Worm (Caenorhabditis elegans) whole organism, L4 larva: ENCODE results near the gene F02E11.3.

Experiments used
- D1046.2 ChIP-seq: fragments of 200-800 bp; sonication (Bioruptor generic); IDR thresholded peaks from 2 replicates; pipeline ENCODE4 v1.3.6; 2022; ENCODE audit warnings: missing genetic modification characterization, missing compliant biosample characterization
- F26F4.8 ChIP-seq: fragments of 200-800 bp; sonication (Bioruptor generic); conservative IDR thresholded peaks from 2 replicates; pipeline ENCODE4 v1.3.6; 2022; ENCODE audit warnings: missing genetic modification characterization, missing compliant biosample characterization
- T20F7.1 ChIP-seq: fragments of 200-800 bp; sonication (Bioruptor generic); optimal IDR thresholded peaks from 2 replicates; lab custom pipeline; 2018; ENCODE audit warnings: mild to moderate bottlenecking, missing genetic modification characterization, missing compliant biosample characterization
- Y105C5A.15 ChIP-seq: fragments of 200-800 bp; sonication (Bioruptor generic); IDR thresholded peaks from 2 replicates; pipeline ENCODE4 v1.3.6; 2022; ENCODE audit warnings: missing genetic modification characterization, missing compliant biosample characterization
- ZK337.2 ChIP-seq: fragments of 200-800 bp; sonication (Bioruptor generic); IDR thresholded peaks from 2 replicates; pipeline ENCODE4 v1.3.6; 2022; ENCODE audit warnings: missing genetic modification reagents, missing genetic modification characterization, missing compliant biosample characterization
- aha-1 ChIP-seq: fragments of 150-350 bp; peaks from one replicate; lab custom pipeline; 2014; ENCODE audit warnings: missing biosample characterization, missing genetic modification characterization
- aly-2 ChIP-seq: sonication (generic microtip); optimal IDR thresholded peaks from 2 replicates; lab custom pipeline; 2018; ENCODE audit warnings: missing biosample characterization, missing genetic modification characterization
- attf-4 ChIP-seq: sonication (generic microtip); optimal IDR thresholded peaks from 3 replicates; lab custom pipeline; 2017; ENCODE audit warnings: missing biosample characterization, missing genetic modification characterization
- ceh-32 ChIP-seq: sonication (generic microtip); optimal IDR thresholded peaks from 2 replicates; lab custom pipeline; 2016; ENCODE audit warnings: mild to moderate bottlenecking, missing genetic modification characterization, missing compliant biosample characterization; ENCODE audit not compliant: poor library complexity
- ceh-44 ChIP-seq: fragments of 200-800 bp; sonication (Bioruptor generic); IDR thresholded peaks from 2 replicates; pipeline ENCODE4 v1.3.6; 2022; ENCODE audit warnings: missing genetic modification reagents, missing genetic modification characterization, missing compliant biosample characterization
- ceh-62 ChIP-seq: sonication (generic microtip); optimal IDR thresholded peaks from 2 replicates; lab custom pipeline; 2017; ENCODE audit warnings: missing biosample characterization, missing genetic modification characterization
- ceh-82 ChIP-seq: sonication (generic microtip); optimal IDR thresholded peaks from 2 replicates; lab custom pipeline; 2017; ENCODE audit warnings: missing biosample characterization, missing genetic modification characterization
- daf-12 ChIP-seq: fragments of 150-350 bp; optimal IDR thresholded peaks from 2 replicates; lab custom pipeline; 2014; ENCODE audit warnings: missing biosample characterization, missing genetic modification reagents, missing genetic modification characterization
- daf-16 ChIP-seq, 3 experiments: sonication (generic microtip); optimal IDR thresholded peaks; 2 replicates each; lab custom pipeline; 2016 to 2017; ENCODE audit warnings: missing genetic modification characterization in 3 of 3, missing genetic modification reagents in 3 of 3, mild to moderate bottlenecking in 2 of 3, missing compliant biosample characterization in 2 of 3, missing biosample characterization in 1 of 3, moderate library complexity in 1 of 3
- dmd-6 ChIP-seq: fragments of 200-800 bp; sonication (Bioruptor generic); IDR thresholded peaks from 2 replicates; pipeline ENCODE4 v1.3.6; 2022; ENCODE audit warnings: missing genetic modification reagents, missing genetic modification characterization, missing compliant biosample characterization
- dmd-8 ChIP-seq: fragments of 200-800 bp; sonication (Bioruptor generic); IDR thresholded peaks from 2 replicates; pipeline ENCODE4 v1.3.6; 2022; ENCODE audit warnings: missing genetic modification characterization, missing compliant biosample characterization
- duxl-1 ChIP-seq: sonication (generic microtip); optimal IDR thresholded peaks from 2 replicates; lab custom pipeline; 2016; ENCODE audit warnings: mild to moderate bottlenecking, missing genetic modification characterization, moderate library complexity, missing compliant biosample characterization; ENCODE audit not compliant: poor library complexity
- dve-1 ChIP-seq: sonication (generic microtip); optimal IDR thresholded peaks from 2 replicates; lab custom pipeline; 2017; ENCODE audit warnings: antibody characterized with exemption, mild to moderate bottlenecking, missing genetic modification characterization, missing compliant biosample characterization; ENCODE audit not compliant: insufficient read depth
- fos-1 ChIP-seq: fragments of 150-350 bp; optimal IDR thresholded peaks from 2 replicates; lab custom pipeline; 2014; ENCODE audit warnings: missing biosample characterization, missing genetic modification characterization
- hlh-11 ChIP-seq: fragments of 200-800 bp; sonication (Bioruptor generic); optimal IDR thresholded peaks from 2 replicates; lab custom pipeline; 2018; ENCODE audit warnings: mild to moderate bottlenecking, missing genetic modification characterization, missing compliant biosample characterization
- hlh-30 ChIP-seq: sonication (generic microtip); optimal IDR thresholded peaks from 2 replicates; lab custom pipeline; 2017; ENCODE audit warnings: antibody characterized with exemption, mild to moderate bottlenecking, missing genetic modification characterization, missing compliant biosample characterization; ENCODE audit not compliant: insufficient read depth
- lin-29 ChIP-seq: fragments of 200-800 bp; sonication (Bioruptor generic); IDR thresholded peaks from 2 replicates; pipeline ENCODE4 v1.3.6; 2022; ENCODE audit warnings: missing genetic modification reagents, missing genetic modification characterization, missing compliant biosample characterization
- lin-38 ChIP-seq: fragments of 200-800 bp; sonication (Bioruptor generic); IDR thresholded peaks from 2 replicates; pipeline ENCODE4 v1.3.6; 2022; ENCODE audit warnings: missing genetic modification reagents, missing genetic modification characterization, missing compliant biosample characterization
- lsy-2 ChIP-seq, 2 experiments: fragments of 150-350 bp in 1 of 2; sonication (generic microtip) in 1 of 2; optimal IDR thresholded peaks; 2 replicates each; lab custom pipeline; 2014 to 2017; ENCODE audit warnings: missing biosample characterization in 2 of 2, missing genetic modification characterization in 2 of 2
- nhr-10 ChIP-seq: fragments of 150-350 bp; optimal IDR thresholded peaks from 2 replicates; lab custom pipeline; 2014; ENCODE audit warnings: missing biosample characterization, missing genetic modification characterization
- nhr-102 ChIP-seq: sonication (generic microtip); optimal IDR thresholded peaks from 2 replicates; lab custom pipeline; 2016; ENCODE audit warnings: mild to moderate bottlenecking, missing genetic modification characterization, moderate library complexity, missing compliant biosample characterization
- nhr-11 ChIP-seq: fragments of 150-350 bp; optimal IDR thresholded peaks from 2 replicates; lab custom pipeline; 2014; ENCODE audit warnings: missing biosample characterization, missing genetic modification characterization
- nhr-111 ChIP-seq: fragments of 200-800 bp; sonication (Bioruptor generic); optimal IDR thresholded peaks from 2 replicates; lab custom pipeline; 2018; ENCODE audit warnings: mild to moderate bottlenecking, missing genetic modification characterization, missing compliant biosample characterization
- nhr-25 ChIP-seq: sonication (generic microtip); optimal IDR thresholded peaks from 2 replicates; lab custom pipeline; 2017; ENCODE audit warnings: missing genetic modification characterization, mild to moderate bottlenecking, missing compliant biosample characterization, antibody characterized with exemption, moderate library complexity, borderline replicate concordance; ENCODE audit not compliant: insufficient read depth
- nhr-28 ChIP-seq: fragments of 150-350 bp; optimal IDR thresholded peaks from 2 replicates; lab custom pipeline; 2014; ENCODE audit warnings: missing biosample characterization, missing genetic modification characterization
- pha-4 ChIP-seq, 2 experiments: fragments of 150-350 bp in 1 of 2; fragments of 200-800 bp in 1 of 2; sonication (Bioruptor generic) in 1 of 2; IDR thresholded peaks in 1 of 2; optimal IDR thresholded peaks in 1 of 2; 2 replicates each; pipeline versions ENCODE4 v1.3.6 to Lab custom; 2014 to 2022; ENCODE audit warnings: missing genetic modification characterization in 2 of 2, missing genetic modification reagents in 2 of 2, missing biosample characterization in 1 of 2, missing compliant biosample characterization in 1 of 2
- php-3 ChIP-seq: fragments of 200-800 bp; sonication (Bioruptor generic); IDR thresholded peaks from 2 replicates; pipeline ENCODE4 v1.3.6; 2022; ENCODE audit warnings: missing genetic modification reagents, missing genetic modification characterization, missing compliant biosample characterization
- pqm-1 ChIP-seq: sonication (generic microtip); optimal IDR thresholded peaks from 2 replicates; lab custom pipeline; 2017; ENCODE audit warnings: missing biosample characterization, missing genetic modification characterization
- rbr-2 ChIP-seq: sonication (generic microtip); optimal IDR thresholded peaks from 2 replicates; lab custom pipeline; 2016; ENCODE audit warnings: missing genotype, missing genetic modification characterization, missing compliant biosample characterization
- saeg-2 ChIP-seq: fragments of 200-800 bp; sonication (Bioruptor generic); IDR thresholded peaks from 2 replicates; pipeline ENCODE4 v1.3.6; 2022; ENCODE audit warnings: missing genetic modification reagents, missing genetic modification characterization, missing compliant biosample characterization
- sdz-12 ChIP-seq: fragments of 200-800 bp; sonication (Bioruptor generic); optimal IDR thresholded peaks from 2 replicates; lab custom pipeline; 2018; ENCODE audit warnings: mild to moderate bottlenecking, missing genetic modification characterization, missing compliant biosample characterization
- set-16 ChIP-seq: fragments of 200-800 bp; sonication (Bioruptor generic); IDR thresholded peaks from 2 replicates; pipeline ENCODE4 v1.3.6; 2022; ENCODE audit warnings: missing genetic modification reagents, missing genetic modification characterization, missing compliant biosample characterization
- spr-3 ChIP-seq: fragments of 200-800 bp; sonication (Bioruptor generic); optimal IDR thresholded peaks from 2 replicates; lab custom pipeline; 2018; ENCODE audit warnings: mild to moderate bottlenecking, missing genetic modification characterization, missing compliant biosample characterization
- unc-62 ChIP-seq, 3 experiments: fragments of 150-350 bp in 1 of 3; sonication (generic microtip); optimal IDR thresholded peaks in 2 of 3; peaks in 1 of 3; 1 replicate in 1 of 3; 2 replicates in 2 of 3; lab custom pipeline; 2014 to 2017; ENCODE audit warnings: missing biosample characterization in 3 of 3, missing genetic modification characterization in 3 of 3, missing genetic modification reagents in 3 of 3, missing genotype in 1 of 3
- zfp-2 ChIP-seq: sonication (generic microtip); optimal IDR thresholded peaks from 2 replicates; lab custom pipeline; 2016; ENCODE audit warnings: mild to moderate bottlenecking, missing genetic modification characterization, missing compliant biosample characterization
- zfp-3 ChIP-seq: fragments of 200-800 bp; sonication (Bioruptor generic); conservative IDR thresholded peaks from 2 replicates; pipeline ENCODE4 v1.3.6; 2022; ENCODE audit warnings: missing genetic modification reagents, missing genetic modification characterization, missing compliant biosample characterization

F02E11.3 gene

ce11 chrII:3274923-3275322, at the start of gene F02E11.3:
F02E11.3 (minus strand) TSS chrII:3275023.
- TF ChIP-seq set-16 (GFP tag; lab: Robert Waterston, UW) (peak; percentile 45; the same call in 1 of the 2 replicates), nhr-10 (tag; lab: Kevin White, UChicago) (no peak), D1046.2 (no peak), aha-1 (tag; lab: Kevin White, UChicago) (peak; percentile 58), Y105C5A.15 (GFP tag; lab: Robert Waterston, UW) (no peak)

DNA sequence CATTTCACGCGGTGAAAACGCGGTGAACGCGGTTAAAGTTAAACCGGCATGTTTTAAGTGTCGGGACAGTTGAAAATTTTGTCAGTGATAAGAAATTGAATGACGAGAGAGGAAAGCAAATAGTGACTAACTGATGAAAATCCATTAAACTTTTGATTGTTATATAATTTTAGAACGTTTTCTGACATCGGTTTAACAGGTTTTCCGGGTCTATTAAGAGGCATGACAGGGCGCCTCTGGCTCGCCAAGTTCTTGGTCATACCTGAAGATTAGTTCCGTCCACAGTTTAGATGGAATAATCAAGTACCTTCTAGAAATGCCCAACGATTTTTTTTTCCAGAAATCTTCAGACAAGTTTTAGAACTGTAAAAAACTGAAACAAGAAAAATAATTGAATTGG, 48.4 kb upstream of the F02E11.3 start, which contains the start of gene Y46D2A.2:
Gene Y46D2A.2 (minus strand): TSS at position 101 of the 400 bp plus-strand sequence.
- TF ChIP-seq lin-29 (GFP tag; lab: Robert Waterston, UW) (no peak), dmd-6 (no peak; the same call in 1 of the 2 replicates), aly-2 (tag; lab: Kevin White, UChicago) (no peak), pha-4 (GFP tag; IDR thresholded peaks at IDR 0.05; lab: Robert Waterston, UW) (no peak), pha-4 (tag; optimal IDR thresholded peaks at IDR 0.05; lab: Kevin White, UChicago) (no peak), zfp-3 (GFP tag; lab: Robert Waterston, UW) (no peak), duxl-1 (tag; lab: Kevin White, UChicago) (no peak), ZK337.2 (GFP tag; lab: Robert Waterston, UW) (no peak), ceh-82 (tag; lab: Kevin White, UChicago) (no peak), rbr-2 (tag; lab: Kevin White, UChicago) (no peak), F26F4.8 (GFP tag; lab: Robert Waterston, UW) (no peak), hlh-30 (tag; lab: Kevin White, UChicago) (no peak), ceh-44 (GFP tag; lab: Robert Waterston, UW) (no peak), attf-4 (no peak), saeg-2 (no peak)

DNA sequence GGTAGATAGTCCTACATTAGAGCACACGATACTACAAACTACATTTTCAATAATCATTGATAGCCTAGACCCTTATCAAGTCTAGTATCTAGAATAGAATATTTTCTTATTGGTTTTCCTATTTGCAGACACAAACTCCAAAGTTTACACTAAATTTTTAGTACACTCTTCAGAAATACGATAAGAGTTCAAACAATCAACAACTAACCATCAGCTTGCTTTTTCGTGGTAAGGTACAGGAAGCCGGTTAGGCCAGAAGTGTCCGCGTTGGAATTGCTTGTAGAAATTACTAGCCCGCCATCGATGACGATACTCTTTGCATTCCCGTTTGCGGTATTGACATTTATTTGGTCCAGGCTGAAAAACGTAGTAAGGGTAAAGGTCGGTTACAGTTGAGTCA, 47.4 kb upstream of the F02E11.3 start, which contains the start of gene Y46D2A.1:
Gene Y46D2A.1 (plus strand): TSS at position 301 of the 400 bp plus-strand sequence.
- TF ChIP-seq dmd-6 (0 out of 2 replicates have a peak, but pooled peaks have one; percentile 12), nhr-28 (tag; lab: Kevin White, UChicago) (peak; percentile 22), ceh-62 (no peak)

DNA sequence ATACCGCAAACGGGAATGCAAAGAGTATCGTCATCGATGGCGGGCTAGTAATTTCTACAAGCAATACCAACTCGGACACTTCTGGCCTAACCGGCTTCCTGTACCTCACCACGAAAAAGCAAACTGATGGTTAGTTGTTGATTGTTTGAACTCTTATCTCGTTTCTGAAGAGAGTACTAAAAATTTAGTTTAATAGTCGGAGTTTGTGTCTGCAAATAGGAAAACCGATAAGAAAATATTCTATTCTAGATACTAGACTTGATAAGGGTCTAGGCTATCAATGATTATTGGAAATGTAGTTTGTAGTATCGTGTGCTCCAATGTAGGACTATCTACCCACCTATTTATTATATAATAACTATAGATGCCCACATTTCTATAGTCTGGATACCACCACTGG, 44.0 kb upstream of the F02E11.3 start:
- TF ChIP-seq dmd-8 (no peak), unc-62 (GFP tag; optimal IDR thresholded peaks at IDR 0.05 in 1 of 2; lab: Kevin White, UChicago) (no peak), unc-62 (tag; optimal IDR thresholded peaks at IDR 0.05; lab: Kevin White, UChicago) (no peak), lsy-2 (tag; optimal IDR thresholded peaks at IDR 0.05; lab: Kevin White, UChicago) (no peak), dmd-6 (peak; percentile 73), nhr-28 (tag; lab: Kevin White, UChicago) (peak; percentile 68), lin-38 (GFP tag; lab: Robert Waterston, UW) (no peak), spr-3 (GFP tag; lab: Kevin White, UChicago) (no peak), nhr-102 (no peak), nhr-25 (tag; lab: Kevin White, UChicago) (no peak), zfp-2 (no peak), D1046.2 (no peak), T20F7.1 (no peak), hlh-11 (tag; lab: Kevin White, UChicago) (peak; percentile 43), nhr-111 (GFP tag; lab: Kevin White, UChicago) (no peak), php-3 (GFP tag; lab: Robert Waterston, UW) (peak; percentile 87), daf-12 (tag; lab: Kevin White, UChicago) (no peak), pqm-1 (tag; lab: Kevin White, UChicago) (peak; percentile 33), ZK337.2 (GFP tag; lab: Robert Waterston, UW) (no peak), ceh-32 (tag; lab: Kevin White, UChicago) (no peak), fos-1 (tag; lab: Kevin White, UChicago) (no peak), daf-16 (GFP tag; optimal IDR thresholded peaks at IDR 0.05; lab: Kevin White, UChicago) (no peak), daf-16 (tag; optimal IDR thresholded peaks at IDR 0.05; lab: Kevin White, UChicago) (peak; percentile 20), set-16 (GFP tag; lab: Robert Waterston, UW) (no peak), sdz-12 (no peak), nhr-11 (tag; lab: Kevin White, UChicago) (no peak), dve-1 (tag; lab: Kevin White, UChicago) (peak; percentile 23), F26F4.8 (GFP tag; lab: Robert Waterston, UW) (no peak)
- TF ChIP-seq, all 104 proteins: peak for 7
